Worm (Caenorhabditis elegans): ENCODE measurements around the gene fbxa-28.
"Not testable (repeated sequence)": the region's sequence is repeated elsewhere in the genome, so short reads cannot be mapped to it uniquely, and the experiment has no call there.

fbxa-28 gene

ce11 chrIII:1297604-1298003, at the start of gene fbxa-28:
TSS of gene fbxa-28 (plus strand) at chrIII:1297904.
- TF ChIP-seq cog-1 (tag; optimal IDR thresholded peaks at IDR 0.05) (no peak), ztf-29 (GFP tag; IDR thresholded peaks at IDR 0.05) (no peak), T22C8.4 (GFP tag; IDR thresholded peaks at IDR 0.05) (no peak), ztf-23 (GFP tag; IDR thresholded peaks at IDR 0.05) (no peak), tab-1 (GFP tag; IDR thresholded peaks at IDR 0.05) (no peak), ref-1 (GFP tag; conservative IDR thresholded peaks at IDR 0.05) (no peak), klf-2 (GFP tag; conservative IDR thresholded peaks at IDR 0.05) (no peak), flt-1 (GFP tag; IDR thresholded peaks at IDR 0.05) (no peak)

ce11 chrIII:1248335-1248734, 49.4 kb upstream of the fbxa-28 start:
- TF ChIP-seq T22C8.4 (GFP tag; IDR thresholded peaks at IDR 0.05) (no peak), klf-2 (GFP tag; conservative IDR thresholded peaks at IDR 0.05) (no peak), tab-1 (GFP tag; IDR thresholded peaks at IDR 0.05) (no peak), ztf-23 (GFP tag; IDR thresholded peaks at IDR 0.05) (no peak), ztf-29 (GFP tag; IDR thresholded peaks at IDR 0.05) (no peak), flt-1 (GFP tag; IDR thresholded peaks at IDR 0.05) (no peak), med-1 (GFP tag; optimal IDR thresholded peaks at IDR 0.05; ENCODE audit: insufficient read depth) (no peak), cog-1 (tag; optimal IDR thresholded peaks at IDR 0.05) (no peak), ref-1 (GFP tag; conservative IDR thresholded peaks at IDR 0.05) (no peak)

- TF ChIP-seq ztf-23 (GFP tag; IDR thresholded peaks at IDR 0.05): no peak
These were observed 48.6 kb upstream of the fbxa-28 start, which contains the start of the genes fbxa-76 and fbxa-77 for ce11 chrIII:1249111-1249583. TSS of gene fbxa-76 (minus strand) at chrIII:1249161. TSS of gene fbxa-77 (plus strand) at chrIII:1249475.

- TF ChIP-seq ztf-29 (GFP tag; IDR thresholded peaks at IDR 0.05) (0 out of 2 replicates have a peak, but pooled peaks have one; percentile 19), ztf-23 (GFP tag; IDR thresholded peaks at IDR 0.05) (peak; percentile 29; the same call in 1 of the 2 replicates)
These were observed 45.1 kb upstream of the fbxa-28 start for ce11 chrIII:1252412-1253207.

ce11 chrIII:1256519-1256918, 41.2 kb upstream of the fbxa-28 start, which contains the start of gene fbxa-208:
TSS of gene fbxa-208 (plus strand) at chrIII:1256819.
- TF ChIP-seq ztf-23 (GFP tag; IDR thresholded peaks at IDR 0.05); ztf-29 (GFP tag; IDR thresholded peaks at IDR 0.05); ref-1 (GFP tag; conservative IDR thresholded peaks at IDR 0.05): not testable (repeated sequence)

ce11 chrIII:1258358-1258757, 39.3 kb upstream of the fbxa-28 start, which contains the start of gene fbxa-78:
TSS of gene fbxa-78 (minus strand) at chrIII:1258458.
- TF ChIP-seq flt-1 (GFP tag; IDR thresholded peaks at IDR 0.05); klf-2 (GFP tag; conservative IDR thresholded peaks at IDR 0.05); cog-1 (tag; optimal IDR thresholded peaks at IDR 0.05): not testable (repeated sequence)

- TF ChIP-seq klf-2 (GFP tag; conservative IDR thresholded peaks at IDR 0.05); ztf-23 (GFP tag; IDR thresholded peaks at IDR 0.05); ztf-29 (GFP tag; IDR thresholded peaks at IDR 0.05): not testable (repeated sequence)
These were observed 34.0 kb upstream of the fbxa-28 start, which contains the start of gene srz-9 for ce11 chrIII:1263692-1264091. TSS of gene srz-9 (plus strand) at chrIII:1263992.

ce11 chrIII:1266799-1267198, 30.9 kb upstream of the fbxa-28 start, which contains the start of gene fbxa-151:
TSS of gene fbxa-151 (minus strand) at chrIII:1266899.
- not testable (repeated sequence) for TF ChIP-seq ztf-23, T22C8.4, tab-1 (GFP tag; IDR thresholded peaks at IDR 0.05)

ce11 chrIII:1269156-1269555, 28.5 kb upstream of the fbxa-28 start, which contains the start of gene fbxa-32:
TSS of gene fbxa-32 (minus strand) at chrIII:1269256.
- TF ChIP-seq T22C8.4 (GFP tag; IDR thresholded peaks at IDR 0.05) (no peak), tab-1 (GFP tag; IDR thresholded peaks at IDR 0.05) (no peak), cog-1 (tag; optimal IDR thresholded peaks at IDR 0.05) (no peak), ref-1 (GFP tag; conservative IDR thresholded peaks at IDR 0.05) (no peak), flt-1 (GFP tag; IDR thresholded peaks at IDR 0.05) (no peak), med-1 (GFP tag; optimal IDR thresholded peaks at IDR 0.05; ENCODE audit: insufficient read depth) (no peak), ztf-23 (GFP tag; IDR thresholded peaks at IDR 0.05) (no peak)

ce11 chrIII:1271378-1271926, 26.3 kb upstream of the fbxa-28 start, which contains the start of gene fbxa-31:
TSS of gene fbxa-31 (minus strand) at chrIII:1271428.
- TF ChIP-seq klf-2 (GFP tag; conservative IDR thresholded peaks at IDR 0.05): no peak
- TF ChIP-seq med-1 (GFP tag; optimal IDR thresholded peaks at IDR 0.05; ENCODE audit: insufficient read depth): no peak
- TF ChIP-seq tab-1 (GFP tag; IDR thresholded peaks at IDR 0.05): no peak
- TF ChIP-seq cog-1 (tag; optimal IDR thresholded peaks at IDR 0.05): no peak
- no peak for TF ChIP-seq ztf-29 (GFP tag; IDR thresholded peaks at IDR 0.05)
- no peak for TF ChIP-seq flt-1 (GFP tag; IDR thresholded peaks at IDR 0.05)
- TF ChIP-seq T22C8.4 (GFP tag; IDR thresholded peaks at IDR 0.05): no peak
- no peak for TF ChIP-seq ztf-23 (GFP tag; IDR thresholded peaks at IDR 0.05)
- TF ChIP-seq ref-1 (GFP tag; conservative IDR thresholded peaks at IDR 0.05): no peak
